Comparison of ENCODE assay signal across 3 worm cellular contexts in the genomic region with DNA sequence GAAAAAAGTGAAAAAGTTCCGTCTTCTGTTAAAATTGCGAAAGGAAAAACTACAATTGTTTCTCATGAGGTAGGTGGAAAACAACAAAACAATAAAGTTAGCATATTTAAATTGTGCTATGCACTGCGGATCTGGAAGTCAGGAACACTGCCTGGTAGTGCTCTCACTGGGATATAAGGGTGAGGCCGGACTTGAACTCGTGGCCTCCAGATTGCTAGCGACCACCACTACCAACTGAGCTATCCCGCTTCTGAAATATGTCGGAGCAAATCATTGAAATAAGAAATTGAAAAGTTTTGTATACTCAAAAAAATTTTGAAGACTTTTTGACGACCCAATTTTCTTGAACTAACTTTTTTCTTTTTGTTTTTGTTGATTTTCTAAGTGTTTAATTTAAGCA.
TF ChIP-seq lines count a peak whose summit lies in the region.

No protein-coding gene starts in this region.

TF ChIP-seq in whole organism, L4 larva, 104 proteins besides CTCF, POLR2A, EP300 and RAD21:
- TF ChIP-seq lin-15B (tag; optimal IDR thresholded peaks at IDR 0.05; lab: Kevin White, UChicago) (no peak), unc-130 (GFP tag; optimal IDR thresholded peaks at IDR 0.05; lab: Kevin White, UChicago) (no peak), Y75B8A.6 (GFP tag; IDR thresholded peaks at IDR 0.05; lab: Robert Waterston, UW) (no peak), R02D3.7 (tag; optimal IDR thresholded peaks at IDR 0.05; lab: Kevin White, UChicago) (no peak), snpc-1.2 (GFP tag; IDR thresholded peaks at IDR 0.05; lab: Robert Waterston, UW) (peak; percentile 37; the same call in 1 of the 2 replicates), dmd-6 (GFP tag; IDR thresholded peaks at IDR 0.05; lab: Robert Waterston, UW) (no peak), mes-2 (tag; optimal IDR thresholded peaks at IDR 0.05; lab: Kevin White, UChicago; ENCODE audit: poor library complexity, severe bottlenecking) (no peak), T26A8.4 (GFP tag; IDR thresholded peaks at IDR 0.05; lab: Robert Waterston, UW) (no peak), ceh-82 (tag; optimal IDR thresholded peaks at IDR 0.05; lab: Kevin White, UChicago) (no peak), daf-16 (GFP tag; optimal IDR thresholded peaks at IDR 0.05; lab: Kevin White, UChicago) (no peak), daf-16 (tag; optimal IDR thresholded peaks at IDR 0.05; lab: Kevin White, UChicago) (peak; percentile 18), cey-2 (tag; optimal IDR thresholded peaks at IDR 0.05; lab: Kevin White, UChicago; ENCODE audit: borderline replicate concordance, insufficient read depth) (no peak), daf-12 (tag; optimal IDR thresholded peaks at IDR 0.05; lab: Kevin White, UChicago) (no peak), snpc-4 (tag; optimal IDR thresholded peaks at IDR 0.05; lab: Kevin White, UChicago) (no peak), lin-29 (GFP tag; IDR thresholded peaks at IDR 0.05; lab: Robert Waterston, UW) (no peak), ceh-32 (tag; optimal IDR thresholded peaks at IDR 0.05; lab: Kevin White, UChicago; ENCODE audit: poor library complexity) (no peak), F10B5.3 (tag; optimal IDR thresholded peaks at IDR 0.05; lab: Kevin White, UChicago) (no peak), ZK337.2 (GFP tag; IDR thresholded peaks at IDR 0.05; lab: Robert Waterston, UW) (peak; percentile 15; the same call in 1 of the 2 replicates), ceh-44 (GFP tag; IDR thresholded peaks at IDR 0.05; lab: Robert Waterston, UW) (no peak), hif-1 (tag; optimal IDR thresholded peaks at IDR 0.05; lab: Kevin White, UChicago) (no peak), zfp-3 (GFP tag; conservative IDR thresholded peaks at IDR 0.05; lab: Robert Waterston, UW) (no peak), lim-7 (GFP tag; IDR thresholded peaks at IDR 0.05; lab: Robert Waterston, UW) (no peak), mxl-3 (GFP tag; optimal IDR thresholded peaks at IDR 0.05; lab: Kevin White, UChicago) (no peak), nhr-237 (tag; optimal IDR thresholded peaks at IDR 0.05; lab: Kevin White, UChicago) (no peak)

TF ChIP-seq in whole organism, early embryonic, 17 proteins besides CTCF, POLR2A, EP300 and RAD21:
- no peak for TF ChIP-seq B0310.2 (tag; optimal IDR thresholded peaks at IDR 0.05; lab: Kevin White, UChicago)
- peak; percentile 66; the same call in 1 of the 2 replicates for TF ChIP-seq sea-1 (GFP tag; conservative IDR thresholded peaks at IDR 0.05; lab: Robert Waterston, UW)

TF ChIP-seq in whole organism, young adult, 124 proteins besides CTCF, POLR2A, EP300 and RAD21:
- TF ChIP-seq Y56A3A.18 (GFP tag; IDR thresholded peaks at IDR 0.05; lab: Robert Waterston, UW) (peak; percentile 55; the same call in 1 of the 2 replicates), B0261.1 (tag; optimal IDR thresholded peaks at IDR 0.05; lab: Kevin White, UChicago) (peak; percentile 25), dox-1 (GFP tag; IDR thresholded peaks at IDR 0.05; lab: Robert Waterston, UW) (0 out of 2 replicates have a peak, but pooled peaks have one; percentile 15), somi-1 (GFP tag; optimal IDR thresholded peaks at IDR 0.05; lab: Kevin White, UChicago) (no peak), tbp1 (GFP tag; optimal IDR thresholded peaks at IDR 0.05; lab: Kevin White, UChicago) (peak; percentile 61), fkh-3 (tag; optimal IDR thresholded peaks at IDR 0.05; lab: Kevin White, UChicago) (no peak), rpc-1 (optimal IDR thresholded peaks at IDR 0.05; lab: Kevin White, UChicago) (peak; percentile 49), rpc-1 (tag; optimal IDR thresholded peaks at IDR 0.05; lab: Kevin White, UChicago) (peak; percentile 73), snpc-3.4 (tag; optimal IDR thresholded peaks at IDR 0.05; lab: Kevin White, UChicago) (no peak), attf-5 (GFP tag; optimal IDR thresholded peaks at IDR 0.05; lab: Kevin White, UChicago) (no peak), rec-8 (tag; optimal IDR thresholded peaks at IDR 0.05; lab: Kevin White, UChicago) (no peak), snpc-4 (GFP tag; optimal IDR thresholded peaks at IDR 0.05; lab: Kevin White, UChicago) (no peak), snpc-4 (tag; optimal IDR thresholded peaks at IDR 0.05; lab: Kevin White, UChicago) (peak in 1 of 4 experiments; percentile 9)
TF ChIP-seq in whole organism, young adult: peak in this region for 6.
